Worm (Caenorhabditis elegans) whole organism, L3 larva: ENCODE data around the gene F27E5.8.

Experiments
- R02D3.7 ChIP-seq: fragments of 150-350 bp; optimal IDR thresholded peaks from 2 replicates; lab custom pipeline; 2014; ENCODE audit warnings: missing biosample characterization, missing genetic modification characterization
- ZK546.5 ChIP-seq: sonication (generic microtip); optimal IDR thresholded peaks from 2 replicates; lab custom pipeline; 2017; ENCODE audit warnings: missing biosample characterization, missing genetic modification characterization
- aly-2 ChIP-seq: fragments of 150-350 bp; optimal IDR thresholded peaks from 2 replicates; lab custom pipeline; 2014; ENCODE audit warnings: missing biosample characterization, missing genetic modification characterization
- ama-1 ChIP-seq: fragments of 150-350 bp; optimal IDR thresholded peaks from 2 replicates; lab custom pipeline; 2018
- ceh-16 ChIP-seq: sonication (generic microtip); optimal IDR thresholded peaks from 2 replicates; lab custom pipeline; 2017; ENCODE audit warnings: missing biosample characterization, missing genetic modification characterization
- ceh-82 ChIP-seq: fragments of 150-350 bp; optimal IDR thresholded peaks from 2 replicates; lab custom pipeline; 2014; ENCODE audit warnings: missing biosample characterization, missing genetic modification characterization
- egl-27 ChIP-seq: sonication (generic microtip); optimal IDR thresholded peaks from 4 replicates; lab custom pipeline; 2017; ENCODE audit warnings: missing biosample characterization, missing genetic modification reagents, missing genetic modification characterization
- egl-5 ChIP-seq: fragments of 150-350 bp; optimal IDR thresholded peaks from 2 replicates; lab custom pipeline; 2017; ENCODE audit warnings: missing biosample characterization, missing genetic modification reagents, missing genetic modification characterization, inconsistent platforms
- elt-1 ChIP-seq: fragments of 150-350 bp; optimal IDR thresholded peaks from 2 replicates; lab custom pipeline; 2014; ENCODE audit warnings: missing biosample characterization, missing genetic modification characterization
- elt-2 ChIP-seq: sonication (generic microtip); optimal IDR thresholded peaks from 2 replicates; lab custom pipeline; 2016; ENCODE audit warnings: missing genetic modification reagents, mild to moderate bottlenecking, missing genetic modification characterization, missing compliant biosample characterization
- elt-3 ChIP-seq, 3 experiments: fragments of 150-350 bp in 1 of 3; sonication (generic microtip) in 2 of 3; optimal IDR thresholded peaks; 2 replicates in 2 of 3; 4 replicates in 1 of 3; lab custom pipeline; 2014 to 2017; ENCODE audit warnings: missing biosample characterization in 3 of 3, missing genetic modification characterization in 3 of 3
- eor-1 ChIP-seq, 2 experiments: fragments of 150-350 bp; optimal IDR thresholded peaks; 2 replicates each; lab custom pipeline; 2014 to 2018; ENCODE audit warnings: missing biosample characterization in 2 of 2, missing genetic modification characterization in 2 of 2
- fkh-10 ChIP-seq: sonication (generic microtip); optimal IDR thresholded peaks from 2 replicates; lab custom pipeline; 2017; ENCODE audit warnings: missing biosample characterization, missing genetic modification reagents, missing genetic modification characterization
- fkh-2 ChIP-seq: fragments of 150-350 bp; optimal IDR thresholded peaks from 2 replicates; lab custom pipeline; 2014; ENCODE audit warnings: missing biosample characterization, missing genetic modification reagents, missing genetic modification characterization
- hmg-11 ChIP-seq: sonication (generic microtip); optimal IDR thresholded peaks from 2 replicates; lab custom pipeline; 2016; ENCODE audit warnings: missing genetic modification characterization, missing compliant biosample characterization
- lin-15B ChIP-seq: fragments of 150-350 bp; optimal IDR thresholded peaks from 2 replicates; lab custom pipeline; 2014; ENCODE audit warnings: missing biosample characterization, missing genetic modification characterization
- lin-39 ChIP-seq: fragments of 150-350 bp; optimal IDR thresholded peaks from 2 replicates; lab custom pipeline; 2018; ENCODE audit warnings: missing biosample characterization, missing genetic modification reagents, missing genetic modification characterization
- lsy-12 ChIP-seq: sonication (generic microtip); optimal IDR thresholded peaks from 2 replicates; lab custom pipeline; 2016; ENCODE audit warnings: mild to moderate bottlenecking, missing genetic modification characterization, missing compliant biosample characterization
- mml-1 ChIP-seq: fragments of 150-350 bp; sonication (generic microtip); optimal IDR thresholded peaks from 3 replicates; lab custom pipeline; 2014; ENCODE audit warnings: missing biosample characterization, missing genetic modification characterization
- nfya-1 ChIP-seq: sonication (generic microtip); optimal IDR thresholded peaks from 2 replicates; lab custom pipeline; 2017; ENCODE audit warnings: missing genetic modification characterization, mild to moderate bottlenecking, missing compliant biosample characterization, antibody characterized with exemption, moderate library complexity; ENCODE audit not compliant: insufficient read depth
- nhr-11 ChIP-seq: fragments of 150-350 bp; optimal IDR thresholded peaks from 2 replicates; lab custom pipeline; 2014; ENCODE audit warnings: missing biosample characterization, missing genetic modification characterization
- nhr-12 ChIP-seq: fragments of 150-350 bp; optimal IDR thresholded peaks from 2 replicates; lab custom pipeline; 2014; ENCODE audit warnings: missing biosample characterization, missing genetic modification characterization
- nhr-23 ChIP-seq: fragments of 150-350 bp; optimal IDR thresholded peaks from 2 replicates; lab custom pipeline; 2014; ENCODE audit warnings: missing biosample characterization, missing genetic modification reagents, missing genetic modification characterization
- nhr-237 ChIP-seq: fragments of 150-350 bp; optimal IDR thresholded peaks from 2 replicates; lab custom pipeline; 2014; ENCODE audit warnings: missing biosample characterization, missing genetic modification characterization
- nhr-25 ChIP-seq: sonication (generic microtip); optimal IDR thresholded peaks from 2 replicates; lab custom pipeline; 2017; ENCODE audit warnings: missing biosample characterization, missing genetic modification characterization
- nhr-28 ChIP-seq: fragments of 150-350 bp; optimal IDR thresholded peaks from 2 replicates; lab custom pipeline; 2014; ENCODE audit warnings: missing biosample characterization, missing genetic modification characterization
- nhr-43 ChIP-seq: sonication (generic microtip); optimal IDR thresholded peaks from 2 replicates; lab custom pipeline; 2016; ENCODE audit warnings: mild to moderate bottlenecking, missing genetic modification characterization, missing compliant biosample characterization; ENCODE audit not compliant: poor library complexity, severe bottlenecking
- nhr-67 ChIP-seq: fragments of 150-350 bp; optimal IDR thresholded peaks from 2 replicates; lab custom pipeline; 2014; ENCODE audit warnings: missing biosample characterization, missing genetic modification characterization
- nhr-76 ChIP-seq: fragments of 150-350 bp; sonication (generic microtip); optimal IDR thresholded peaks from 5 replicates; lab custom pipeline; 2014; ENCODE audit warnings: missing biosample characterization, missing genetic modification characterization
- pha-4 ChIP-seq: fragments of 150-350 bp; optimal IDR thresholded peaks from 2 replicates; lab custom pipeline; 2014; ENCODE audit warnings: missing biosample characterization, missing genetic modification reagents, missing genetic modification characterization
- pqm-1 ChIP-seq: fragments of 150-350 bp; optimal IDR thresholded peaks from 2 replicates; lab custom pipeline; 2017; ENCODE audit warnings: missing biosample characterization, missing genetic modification characterization, inconsistent platforms
- sea-2 ChIP-seq: fragments of 150-350 bp; sonication (generic microtip); optimal IDR thresholded peaks from 4 replicates; lab custom pipeline; 2014; ENCODE audit warnings: missing biosample characterization, missing genetic modification reagents, missing genetic modification characterization
- skn-1 ChIP-seq: fragments of 150-350 bp; optimal IDR thresholded peaks from 2 replicates; lab custom pipeline; 2014; ENCODE audit warnings: missing biosample characterization, missing genetic modification characterization
- tbx-2 ChIP-seq: sonication (generic microtip); optimal IDR thresholded peaks from 2 replicates; lab custom pipeline; 2016; ENCODE audit warnings: mild to moderate bottlenecking, missing genetic modification characterization, missing compliant biosample characterization
- unc-39 ChIP-seq: sonication (generic microtip); optimal IDR thresholded peaks from 4 replicates; lab custom pipeline; 2017; ENCODE audit warnings: missing biosample characterization, missing genetic modification characterization
- zag-1 ChIP-seq: fragments of 150-350 bp; optimal IDR thresholded peaks from 2 replicates; lab custom pipeline; 2014; ENCODE audit warnings: missing biosample characterization, missing genetic modification characterization
- ztf-11 ChIP-seq: fragments of 150-350 bp; optimal IDR thresholded peaks from 2 replicates; lab custom pipeline; 2014; ENCODE audit warnings: missing biosample characterization, missing genetic modification characterization
- ztf-4 ChIP-seq: fragments of 150-350 bp; optimal IDR thresholded peaks from 2 replicates; lab custom pipeline; 2014; ENCODE audit warnings: missing biosample characterization, missing genetic modification characterization

F27E5.8 gene

ce11 chrII:10168905-10169782 lies 41.9 kb upstream of the F27E5.8 start, which contains the start of gene daf-19:
Gene daf-19, minus strand, starts transcription at chrII:10169346.
- no peak for TF ChIP-seq ZK546.5 (tag; lab: Kevin White, UChicago)
- TF ChIP-seq lin-39 (tag; lab: Kevin White, UChicago) = peak; percentile 43
- peak; percentile 96 for TF ChIP-seq hmg-11 (tag; lab: Kevin White, UChicago)
- TF ChIP-seq elt-1 = no peak
- no peak for TF ChIP-seq nhr-43 (tag; lab: Kevin White, UChicago)
- peak; percentile 4 for TF ChIP-seq pqm-1 (tag; lab: Kevin White, UChicago)
- TF ChIP-seq unc-39 (tag; lab: Kevin White, UChicago) = no peak
- TF ChIP-seq ama-1 (lab: Kevin White, UChicago) = peak; percentile 38
- TF ChIP-seq egl-27 (tag; lab: Kevin White, UChicago) = no peak
- TF ChIP-seq nhr-11 (tag; lab: Kevin White, UChicago) = peak; percentile 95
- TF ChIP-seq elt-2 (tag; lab: Kevin White, UChicago) = peak; percentile 47
- peak; percentile 76 for TF ChIP-seq nfya-1 (tag; lab: Kevin White, UChicago)
- TF ChIP-seq aly-2 (tag; lab: Kevin White, UChicago) = no peak
- TF ChIP-seq eor-1 (tag; optimal IDR thresholded peaks at IDR 0.05; lab: Kevin White, UChicago) = no peak
- TF ChIP-seq sea-2 (GFP tag; lab: Kevin White, UChicago) = no peak
- no peak for TF ChIP-seq nhr-28 (tag; lab: Kevin White, UChicago)
- no peak for TF ChIP-seq mml-1
- TF ChIP-seq lin-15B (tag; lab: Kevin White, UChicago) = peak; percentile 55
- TF ChIP-seq nhr-25 (tag; lab: Kevin White, UChicago) = peak; percentile 7
- no peak for TF ChIP-seq zag-1
- no peak for TF ChIP-seq skn-1 (tag; lab: Kevin White, UChicago)
- no peak for TF ChIP-seq ztf-11 (tag; lab: Kevin White, UChicago)
- TF ChIP-seq elt-3 (tag; optimal IDR thresholded peaks at IDR 0.05; lab: Kevin White, UChicago) = no peak
- TF ChIP-seq nhr-237 (tag; lab: Kevin White, UChicago) = no peak
- peak; percentile 26 for TF ChIP-seq nhr-23
- TF ChIP-seq fkh-10 (GFP tag; lab: Kevin White, UChicago) = peak; percentile 4
- no peak for TF ChIP-seq nhr-12
- TF ChIP-seq tbx-2 (tag; lab: Kevin White, UChicago) = peak; percentile 46
- TF ChIP-seq nhr-67 (tag; lab: Kevin White, UChicago) = no peak
- TF ChIP-seq pha-4 (tag; lab: Kevin White, UChicago) = peak; percentile 70
- TF ChIP-seq ceh-16 (tag; lab: Kevin White, UChicago) = no peak
- TF ChIP-seq lsy-12 (tag; lab: Kevin White, UChicago) = peak; percentile 19
- no peak for TF ChIP-seq ceh-82 (tag; lab: Kevin White, UChicago)
- TF ChIP-seq nhr-76 (tag; lab: Kevin White, UChicago) = no peak
- no peak for TF ChIP-seq ztf-4 (tag; lab: Kevin White, UChicago)
- TF ChIP-seq egl-5 (tag; lab: Kevin White, UChicago) = peak; percentile 20

DNA sequence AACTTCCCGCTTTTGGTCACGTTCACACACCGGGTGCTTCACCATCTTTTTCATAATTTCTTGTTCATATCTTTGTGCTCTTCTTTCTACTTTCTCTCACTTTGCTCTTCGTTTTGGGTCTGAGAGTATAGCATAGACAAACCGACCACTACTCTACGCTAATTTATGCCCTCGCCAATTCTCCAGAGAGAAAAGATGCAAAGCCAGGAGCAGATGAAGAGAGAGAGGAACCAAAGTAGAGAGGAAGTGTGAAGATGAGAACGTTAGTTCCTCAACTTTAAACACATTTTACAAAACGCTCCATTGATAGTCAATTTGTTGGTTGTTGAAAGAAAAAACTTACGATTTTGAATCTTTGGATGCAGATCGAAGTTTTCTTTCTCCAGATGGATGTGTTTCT lies 40.4 kb upstream of the F27E5.8 start:
- no peak for TF ChIP-seq nhr-76 (tag; lab: Kevin White, UChicago)
- TF ChIP-seq egl-27 (tag; lab: Kevin White, UChicago) = no peak
- TF ChIP-seq nhr-23 = no peak
- no peak for TF ChIP-seq ztf-11 (tag; lab: Kevin White, UChicago)
- no peak for TF ChIP-seq R02D3.7 (tag; lab: Kevin White, UChicago)
- TF ChIP-seq fkh-2 (tag; lab: Kevin White, UChicago) = no peak

DNA sequence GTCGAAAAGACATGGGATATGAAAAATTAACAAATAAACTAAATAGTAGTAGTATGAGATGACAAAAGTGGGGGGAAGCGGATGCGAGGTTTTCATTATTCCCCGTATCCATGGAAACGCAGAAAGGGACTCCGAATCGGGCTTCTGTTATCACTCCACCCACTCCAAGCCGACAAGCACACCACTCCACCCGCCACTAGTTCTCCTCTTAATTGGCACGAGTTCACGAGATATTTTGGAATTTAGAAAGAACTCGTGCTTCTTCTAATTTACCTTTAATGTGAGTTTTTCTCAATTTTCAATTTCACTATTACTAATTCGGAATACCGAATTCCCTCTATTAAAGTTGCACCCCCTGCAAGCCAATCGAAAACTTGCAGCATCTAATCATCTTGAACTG lies 39.1 kb upstream of the F27E5.8 start:
- TF ChIP-seq nhr-11 (tag; lab: Kevin White, UChicago) = peak; percentile 62
- TF ChIP-seq nhr-76 (tag; lab: Kevin White, UChicago) = no peak
